Worm (Caenorhabditis elegans): ENCODE data around the gene H08J19.1.

H08J19.1 gene

ce11 chrX:15606585-15607276 is 36.0 kb upstream of the H08J19.1 start, which contains the start of gene rab-14:
rab-14 (minus strand) TSS chrX:15606635.
- TF ChIP-seq hmg-4 (GFP tag; optimal IDR thresholded peaks at IDR 0.05) (peak; percentile 83), hnd-1 (tag; optimal IDR thresholded peaks at IDR 0.05) (no peak), pes-1 (GFP tag; IDR thresholded peaks at IDR 0.05) (peak; percentile 45; the same call in 1 of the 2 replicates), ceh-36 (tag; optimal IDR thresholded peaks at IDR 0.05) (no peak), scrt-1 (GFP tag; IDR thresholded peaks at IDR 0.05) (no peak), sea-1 (GFP tag; conservative IDR thresholded peaks at IDR 0.05) (0 out of 2 replicates have a peak, but pooled peaks have one; percentile 39), flt-1 (GFP tag; IDR thresholded peaks at IDR 0.05) (no peak), ets-7 (tag; optimal IDR thresholded peaks at IDR 0.05) (no peak), aly-1 (tag; optimal IDR thresholded peaks at IDR 0.05) (peak; percentile 22), F13C5.2 (tag; optimal IDR thresholded peaks at IDR 0.05) (peak; percentile 18), ama-1 (optimal IDR thresholded peaks at IDR 0.05) (no peak), tra-4 (tag; optimal IDR thresholded peaks at IDR 0.05) (no peak), B0310.2 (tag; optimal IDR thresholded peaks at IDR 0.05) (peak; percentile 22)

DNA sequence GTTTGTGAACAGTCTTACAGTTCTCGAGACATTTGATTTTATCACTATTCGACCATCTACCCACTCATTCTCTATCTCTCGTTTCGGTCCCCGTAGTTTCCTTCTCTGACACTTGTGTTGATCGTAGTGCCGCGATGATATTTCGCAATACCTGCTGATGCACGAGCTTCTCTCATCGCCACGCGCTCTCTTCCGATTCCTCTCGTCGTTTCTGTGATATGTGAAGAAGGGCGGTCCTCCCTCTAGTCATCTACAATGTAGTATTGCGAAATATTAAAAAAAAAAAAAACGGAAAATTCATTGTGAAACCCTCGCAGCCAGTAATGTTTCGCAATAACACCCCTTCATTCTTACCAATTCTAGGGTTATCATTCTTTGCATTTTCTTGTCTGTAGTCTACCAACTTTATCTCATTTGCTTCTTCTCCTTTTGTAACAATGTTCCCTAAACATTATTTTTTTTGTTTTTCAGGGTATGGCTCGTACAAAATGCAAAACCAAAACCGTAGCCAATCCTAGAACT is 35.2 kb upstream of the H08J19.1 start, which contains the start of gene nipi-3:
Gene nipi-3, plus strand, starts transcription at position 472 of the 522 bp plus-strand sequence.
- no peak for TF ChIP-seq hmbx-1 (tag; optimal IDR thresholded peaks at IDR 0.05)
- TF ChIP-seq tbx-11 (GFP tag; IDR thresholded peaks at IDR 0.05): no peak
- TF ChIP-seq aly-1 (tag; optimal IDR thresholded peaks at IDR 0.05): no peak
- no peak for TF ChIP-seq sea-1 (GFP tag; conservative IDR thresholded peaks at IDR 0.05)
- TF ChIP-seq pes-1 (GFP tag; IDR thresholded peaks at IDR 0.05): no peak
- TF ChIP-seq tbx-37 (GFP tag; conservative IDR thresholded peaks at IDR 0.05): no peak
- TF ChIP-seq tra-4 (tag; optimal IDR thresholded peaks at IDR 0.05): no peak
- TF ChIP-seq B0310.2 (tag; optimal IDR thresholded peaks at IDR 0.05): no peak
- no peak for TF ChIP-seq F13C5.2 (tag; optimal IDR thresholded peaks at IDR 0.05)
- no peak for TF ChIP-seq ceh-36 (tag; optimal IDR thresholded peaks at IDR 0.05)
- no peak for TF ChIP-seq scrt-1 (GFP tag; IDR thresholded peaks at IDR 0.05)
- TF ChIP-seq hnd-1 (tag; optimal IDR thresholded peaks at IDR 0.05): no peak

DNA sequence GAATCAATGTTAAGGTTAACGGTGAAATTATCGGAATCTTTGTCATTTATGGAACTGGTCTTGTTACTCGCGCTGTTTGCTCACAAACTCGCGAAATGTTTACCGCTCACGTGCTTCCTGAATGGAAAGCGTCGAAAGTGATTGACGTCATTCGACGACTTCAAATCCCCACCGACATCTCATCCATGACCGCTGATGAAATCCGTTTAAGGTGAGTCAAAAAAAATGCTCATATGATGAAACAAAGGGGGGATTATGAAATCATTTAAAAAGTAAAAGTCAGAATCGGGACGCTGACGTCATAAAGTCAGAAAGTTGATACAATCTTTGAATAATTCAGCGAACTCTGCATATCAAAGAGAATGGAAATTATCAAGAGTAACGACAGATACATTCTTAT is 34.1 kb upstream of the H08J19.1 start:
- no peak for TF ChIP-seq tra-4 (tag; optimal IDR thresholded peaks at IDR 0.05)
- no peak for TF ChIP-seq ceh-13 (GFP tag; optimal IDR thresholded peaks at IDR 0.05)
- no peak for TF ChIP-seq scrt-1 (GFP tag; IDR thresholded peaks at IDR 0.05)
- no peak for TF ChIP-seq B0310.2 (tag; optimal IDR thresholded peaks at IDR 0.05)
- no peak for TF ChIP-seq F13C5.2 (tag; optimal IDR thresholded peaks at IDR 0.05)

DNA sequence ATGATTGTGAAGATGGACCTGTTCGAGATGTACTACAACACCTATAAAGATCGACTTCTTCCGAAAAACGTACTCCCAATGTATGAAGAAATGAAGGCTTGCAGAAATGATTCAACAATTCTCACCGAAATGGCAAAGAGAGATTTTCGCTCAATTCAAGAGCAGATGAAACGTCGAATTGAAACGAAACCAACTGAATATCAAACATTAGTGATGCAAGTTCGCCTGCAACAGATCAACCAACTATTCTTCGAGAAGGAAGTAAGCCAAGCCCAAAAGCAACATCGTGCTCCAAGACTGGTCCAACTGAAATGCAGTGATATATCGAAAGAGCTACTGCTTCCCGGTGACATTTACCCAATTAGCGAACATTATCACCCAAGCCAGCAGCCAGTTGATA is 33.0 kb upstream of the H08J19.1 start:
- TF ChIP-seq sea-1 (GFP tag; conservative IDR thresholded peaks at IDR 0.05) (no peak), aly-1 (tag; optimal IDR thresholded peaks at IDR 0.05) (no peak), hmbx-1 (tag; optimal IDR thresholded peaks at IDR 0.05) (no peak), hnd-1 (tag; optimal IDR thresholded peaks at IDR 0.05) (no peak)

ce11 chrX:15610527-15611091 is 32.1 kb upstream of the H08J19.1 start:
- TF ChIP-seq flt-1 (GFP tag; IDR thresholded peaks at IDR 0.05) (no peak), ama-1 (optimal IDR thresholded peaks at IDR 0.05) (no peak), ets-7 (tag; optimal IDR thresholded peaks at IDR 0.05) (no peak), hnd-1 (tag; optimal IDR thresholded peaks at IDR 0.05) (no peak), hmbx-1 (tag; optimal IDR thresholded peaks at IDR 0.05) (no peak), F13C5.2 (tag; optimal IDR thresholded peaks at IDR 0.05) (no peak), tbx-11 (GFP tag; IDR thresholded peaks at IDR 0.05) (no peak), scrt-1 (GFP tag; IDR thresholded peaks at IDR 0.05) (no peak), ceh-36 (tag; optimal IDR thresholded peaks at IDR 0.05) (no peak), tra-4 (tag; optimal IDR thresholded peaks at IDR 0.05) (no peak), hmg-4 (GFP tag; optimal IDR thresholded peaks at IDR 0.05) (no peak), aly-1 (tag; optimal IDR thresholded peaks at IDR 0.05) (no peak), pes-1 (GFP tag; IDR thresholded peaks at IDR 0.05) (no peak), sea-1 (GFP tag; conservative IDR thresholded peaks at IDR 0.05) (no peak), ceh-13 (GFP tag; optimal IDR thresholded peaks at IDR 0.05) (no peak), B0310.2 (tag; optimal IDR thresholded peaks at IDR 0.05) (no peak)

DNA sequence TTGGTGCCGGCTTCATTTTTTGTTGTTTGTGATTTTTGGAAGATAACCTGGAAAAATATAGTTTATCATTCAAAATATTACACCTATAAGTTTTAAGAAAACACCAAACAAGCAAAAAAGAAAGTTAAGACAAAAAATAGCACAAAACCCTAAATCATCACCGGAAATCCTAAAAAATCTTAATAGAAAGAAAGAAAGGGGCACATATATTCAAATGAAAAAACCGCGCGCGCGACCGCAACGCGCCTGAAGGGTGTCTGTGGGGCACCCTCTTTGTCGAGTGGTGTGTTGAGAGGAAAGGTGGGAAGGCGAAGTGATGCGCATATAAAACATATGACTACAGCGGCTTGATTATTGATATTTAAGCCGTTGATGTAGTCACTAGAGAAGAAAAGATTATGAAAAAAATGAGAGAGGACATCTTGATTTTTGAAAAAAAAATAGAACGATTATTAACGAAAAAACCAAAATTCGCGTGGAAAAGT is 29.0 kb upstream of the H08J19.1 start, which contains the start of gene K09E9.3:
Gene K09E9.3, minus strand, starts transcription at position 51 of the 485 bp plus-strand sequence.
- TF ChIP-seq ceh-36 (tag; optimal IDR thresholded peaks at IDR 0.05) (no peak), pes-1 (GFP tag; IDR thresholded peaks at IDR 0.05) (0 out of 2 replicates have a peak, but pooled peaks have one; percentile 3), F13C5.2 (tag; optimal IDR thresholded peaks at IDR 0.05) (peak; percentile 50), aly-1 (tag; optimal IDR thresholded peaks at IDR 0.05) (peak; percentile 31)

ce11 chrX:15616443-15616842 is 26.3 kb upstream of the H08J19.1 start, which contains the start of gene ergi-3:
ergi-3 (minus strand) TSS chrX:15616753.
- TF ChIP-seq ama-1 (optimal IDR thresholded peaks at IDR 0.05) (no peak), aly-1 (tag; optimal IDR thresholded peaks at IDR 0.05) (no peak), F13C5.2 (tag; optimal IDR thresholded peaks at IDR 0.05) (peak; percentile 26)

DNA sequence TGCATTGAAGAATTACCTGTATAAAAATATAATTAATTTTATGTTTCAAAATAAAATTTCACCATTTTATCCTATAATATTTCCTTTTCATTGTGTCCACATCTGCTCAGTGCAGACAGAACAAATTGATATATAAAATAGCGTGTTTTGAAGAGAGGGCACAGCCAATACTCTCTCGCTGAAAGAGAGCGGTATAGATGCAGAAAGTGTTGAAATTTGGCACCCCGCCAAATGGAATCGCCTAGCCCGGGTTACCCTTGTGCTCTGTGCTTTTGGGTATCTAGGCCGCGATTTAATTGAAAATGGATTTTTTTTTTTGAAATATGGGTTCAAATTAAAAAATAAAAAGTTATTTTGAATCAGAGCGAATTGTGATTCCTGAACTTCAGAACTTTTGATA is 25.6 kb upstream of the H08J19.1 start:
- no peak for TF ChIP-seq ceh-36 (tag; optimal IDR thresholded peaks at IDR 0.05)
- TF ChIP-seq flt-1 (GFP tag; IDR thresholded peaks at IDR 0.05): no peak
- no peak for TF ChIP-seq hmg-4 (GFP tag; optimal IDR thresholded peaks at IDR 0.05)
- no peak for TF ChIP-seq ama-1 (optimal IDR thresholded peaks at IDR 0.05)
- TF ChIP-seq ceh-13 (GFP tag; optimal IDR thresholded peaks at IDR 0.05): no peak
- TF ChIP-seq F13C5.2 (tag; optimal IDR thresholded peaks at IDR 0.05): no peak
- TF ChIP-seq tbx-11 (GFP tag; IDR thresholded peaks at IDR 0.05): no peak
- no peak for TF ChIP-seq sea-1 (GFP tag; conservative IDR thresholded peaks at IDR 0.05)
- TF ChIP-seq pes-1 (GFP tag; IDR thresholded peaks at IDR 0.05): no peak
- TF ChIP-seq aly-1 (tag; optimal IDR thresholded peaks at IDR 0.05): no peak
- no peak for TF ChIP-seq hmbx-1 (tag; optimal IDR thresholded peaks at IDR 0.05)
- TF ChIP-seq tra-4 (tag; optimal IDR thresholded peaks at IDR 0.05): no peak
